Worm (Caenorhabditis elegans) whole organism, mixed stage, embryonic: ENCODE results near the gene unc-9.

Experiments used
- lin-13 ChIP-seq: fragments of 150-350 bp; optimal IDR thresholded peaks from 2 replicates; lab custom pipeline; 2014; ENCODE audit warnings: missing biosample characterization, missing genetic modification characterization
- mls-2 ChIP-seq: sonication (generic microtip); optimal IDR thresholded peaks from 2 replicates; lab custom pipeline; 2016; ENCODE audit warnings: mild to moderate bottlenecking, missing genetic modification characterization, moderate library complexity, missing compliant biosample characterization
- nhr-76 ChIP-seq: sonication (generic microtip); optimal IDR thresholded peaks from 2 replicates; lab custom pipeline; 2017; ENCODE audit warnings: missing biosample characterization, missing genetic modification characterization
- unc-39 ChIP-seq: fragments of 150-350 bp; optimal IDR thresholded peaks from 2 replicates; lab custom pipeline; 2014; ENCODE audit warnings: missing biosample characterization, missing genetic modification characterization

DNA sequence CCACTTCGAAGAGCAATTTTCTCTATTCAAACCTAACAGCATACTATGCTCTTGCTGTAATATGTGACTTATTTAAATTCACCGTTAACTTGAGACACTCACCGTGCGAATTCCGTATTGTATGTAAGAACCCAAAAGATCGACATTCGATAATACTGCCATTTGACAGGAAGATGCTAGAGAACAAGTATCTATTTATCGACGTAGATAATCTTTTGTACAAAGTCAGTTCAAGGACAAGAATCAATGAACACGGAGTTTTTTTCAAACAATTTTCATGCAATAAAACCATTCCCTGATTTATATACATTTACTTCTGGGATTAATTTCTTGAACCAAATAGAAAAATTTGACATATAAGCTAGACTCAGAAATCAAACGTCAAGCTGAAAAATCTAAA is 46.7 kb downstream of the unc-9 start, which contains the start of gene K08H2.7:
- TF ChIP-seq unc-39 (tag; lab: Kevin White, UChicago) (no peak), nhr-76 (no peak), mls-2 (no peak), lin-13 (tag; lab: Kevin White, UChicago) (no peak)
